Worm (Caenorhabditis elegans) whole organism, L3 larva: ENCODE results near the gene Y105C5B.11.
A peak's percentile ranks its signal among the peaks of the same experiment; 100 is the strongest.

ENCODE experiments used
- R02D3.7 ChIP-seq: fragments of 150-350 bp; optimal IDR thresholded peaks from 2 replicates; lab custom pipeline; 2014; ENCODE audit warnings: missing biosample characterization, missing genetic modification characterization
- ZK546.5 ChIP-seq: sonication (generic microtip); optimal IDR thresholded peaks from 2 replicates; lab custom pipeline; 2017; ENCODE audit warnings: missing biosample characterization, missing genetic modification characterization
- aly-2 ChIP-seq: fragments of 150-350 bp; optimal IDR thresholded peaks from 2 replicates; lab custom pipeline; 2014; ENCODE audit warnings: missing biosample characterization, missing genetic modification characterization
- ceh-16 ChIP-seq: sonication (generic microtip); optimal IDR thresholded peaks from 2 replicates; lab custom pipeline; 2017; ENCODE audit warnings: missing biosample characterization, missing genetic modification characterization
- ceh-28 ChIP-seq: fragments of 150-350 bp; optimal IDR thresholded peaks from 2 replicates; lab custom pipeline; 2014; ENCODE audit warnings: missing biosample characterization, missing genetic modification reagents, missing genetic modification characterization
- ceh-82 ChIP-seq: fragments of 150-350 bp; optimal IDR thresholded peaks from 2 replicates; lab custom pipeline; 2014; ENCODE audit warnings: missing biosample characterization, missing genetic modification characterization
- ceh-9 ChIP-seq: sonication (generic microtip); optimal IDR thresholded peaks from 2 replicates; lab custom pipeline; 2018; ENCODE audit warnings: missing biosample characterization, missing genetic modification characterization
- daf-12 ChIP-seq: fragments of 150-350 bp; optimal IDR thresholded peaks from 2 replicates; lab custom pipeline; 2014; ENCODE audit warnings: missing biosample characterization, missing genetic modification reagents, missing genetic modification characterization
- egl-27 ChIP-seq: sonication (generic microtip); optimal IDR thresholded peaks from 4 replicates; lab custom pipeline; 2017; ENCODE audit warnings: missing biosample characterization, missing genetic modification reagents, missing genetic modification characterization
- elt-2 ChIP-seq: sonication (generic microtip); optimal IDR thresholded peaks from 2 replicates; lab custom pipeline; 2016; ENCODE audit warnings: missing genetic modification reagents, mild to moderate bottlenecking, missing genetic modification characterization, missing compliant biosample characterization
- elt-3 ChIP-seq, 3 experiments: fragments of 150-350 bp in 1 of 3; sonication (generic microtip) in 2 of 3; optimal IDR thresholded peaks; 2 replicates in 2 of 3; 4 replicates in 1 of 3; lab custom pipeline; 2014 to 2017; ENCODE audit warnings: missing biosample characterization in 3 of 3, missing genetic modification characterization in 3 of 3
- eor-1 ChIP-seq, 2 experiments: fragments of 150-350 bp; optimal IDR thresholded peaks; 2 replicates each; lab custom pipeline; 2014 to 2018; ENCODE audit warnings: missing biosample characterization in 2 of 2, missing genetic modification characterization in 2 of 2
- fos-1 ChIP-seq: fragments of 150-350 bp; optimal IDR thresholded peaks from 2 replicates; lab custom pipeline; 2014; ENCODE audit warnings: missing biosample characterization, missing genetic modification characterization
- hmg-11 ChIP-seq: sonication (generic microtip); optimal IDR thresholded peaks from 2 replicates; lab custom pipeline; 2016; ENCODE audit warnings: missing genetic modification characterization, missing compliant biosample characterization
- jun-1 ChIP-seq: fragments of 150-350 bp; optimal IDR thresholded peaks from 2 replicates; lab custom pipeline; 2014; ENCODE audit warnings: missing biosample characterization, missing genetic modification reagents, missing genetic modification characterization
- lin-15B ChIP-seq: fragments of 150-350 bp; optimal IDR thresholded peaks from 2 replicates; lab custom pipeline; 2014; ENCODE audit warnings: missing biosample characterization, missing genetic modification characterization
- lin-39 ChIP-seq: fragments of 150-350 bp; optimal IDR thresholded peaks from 2 replicates; lab custom pipeline; 2018; ENCODE audit warnings: missing biosample characterization, missing genetic modification reagents, missing genetic modification characterization
- lsy-12 ChIP-seq: sonication (generic microtip); optimal IDR thresholded peaks from 2 replicates; lab custom pipeline; 2016; ENCODE audit warnings: mild to moderate bottlenecking, missing genetic modification characterization, missing compliant biosample characterization
- nfya-1 ChIP-seq: sonication (generic microtip); optimal IDR thresholded peaks from 2 replicates; lab custom pipeline; 2017; ENCODE audit warnings: missing genetic modification characterization, mild to moderate bottlenecking, missing compliant biosample characterization, antibody characterized with exemption, moderate library complexity; ENCODE audit not compliant: insufficient read depth
- nhr-12 ChIP-seq: fragments of 150-350 bp; optimal IDR thresholded peaks from 2 replicates; lab custom pipeline; 2014; ENCODE audit warnings: missing biosample characterization, missing genetic modification characterization
- nhr-237 ChIP-seq: fragments of 150-350 bp; optimal IDR thresholded peaks from 2 replicates; lab custom pipeline; 2014; ENCODE audit warnings: missing biosample characterization, missing genetic modification characterization
- nhr-25 ChIP-seq: sonication (generic microtip); optimal IDR thresholded peaks from 2 replicates; lab custom pipeline; 2017; ENCODE audit warnings: missing biosample characterization, missing genetic modification characterization
- nhr-28 ChIP-seq: fragments of 150-350 bp; optimal IDR thresholded peaks from 2 replicates; lab custom pipeline; 2014; ENCODE audit warnings: missing biosample characterization, missing genetic modification characterization
- nhr-43 ChIP-seq: sonication (generic microtip); optimal IDR thresholded peaks from 2 replicates; lab custom pipeline; 2016; ENCODE audit warnings: mild to moderate bottlenecking, missing genetic modification characterization, missing compliant biosample characterization; ENCODE audit not compliant: poor library complexity, severe bottlenecking
- nhr-67 ChIP-seq: fragments of 150-350 bp; optimal IDR thresholded peaks from 2 replicates; lab custom pipeline; 2014; ENCODE audit warnings: missing biosample characterization, missing genetic modification characterization
- nhr-76 ChIP-seq: fragments of 150-350 bp; sonication (generic microtip); optimal IDR thresholded peaks from 5 replicates; lab custom pipeline; 2014; ENCODE audit warnings: missing biosample characterization, missing genetic modification characterization
- nhr-77 ChIP-seq: fragments of 150-350 bp; optimal IDR thresholded peaks from 2 replicates; lab custom pipeline; 2014; ENCODE audit warnings: missing biosample characterization, missing genetic modification characterization
- pha-4 ChIP-seq: fragments of 150-350 bp; optimal IDR thresholded peaks from 2 replicates; lab custom pipeline; 2014; ENCODE audit warnings: missing biosample characterization, missing genetic modification reagents, missing genetic modification characterization
- pqm-1 ChIP-seq: fragments of 150-350 bp; optimal IDR thresholded peaks from 2 replicates; lab custom pipeline; 2017; ENCODE audit warnings: missing biosample characterization, missing genetic modification characterization, inconsistent platforms
- skn-1 ChIP-seq: fragments of 150-350 bp; optimal IDR thresholded peaks from 2 replicates; lab custom pipeline; 2014; ENCODE audit warnings: missing biosample characterization, missing genetic modification characterization
- snpc-4 ChIP-seq: fragments of 150-350 bp; optimal IDR thresholded peaks from 2 replicates; lab custom pipeline; 2014; ENCODE audit warnings: missing biosample characterization, missing genetic modification characterization
- unc-62 ChIP-seq: fragments of 150-350 bp; sonication (generic microtip); optimal IDR thresholded peaks from 4 replicates; lab custom pipeline; 2014; ENCODE audit warnings: missing biosample characterization, missing genetic modification reagents, missing genetic modification characterization
- zag-1 ChIP-seq: fragments of 150-350 bp; optimal IDR thresholded peaks from 2 replicates; lab custom pipeline; 2014; ENCODE audit warnings: missing biosample characterization, missing genetic modification characterization

Y105C5B.11 gene

ce11 chrIV:15941403-15941802 is at the start of gene Y105C5B.11:
Y105C5B.11 (minus strand) TSS chrIV:15941503.
- TF ChIP-seq fos-1 (tag; lab: Kevin White, UChicago) (no peak), aly-2 (tag; lab: Kevin White, UChicago) (no peak), zag-1 (tag; lab: Kevin White, UChicago) (no peak), ceh-82 (tag; lab: Kevin White, UChicago) (no peak), egl-27 (tag; lab: Kevin White, UChicago) (no peak), ceh-9 (tag; lab: Kevin White, UChicago) (no peak), nhr-237 (tag; lab: Kevin White, UChicago) (no peak), nfya-1 (tag; lab: Kevin White, UChicago) (no peak), hmg-11 (tag; lab: Kevin White, UChicago) (no peak), R02D3.7 (tag; lab: Kevin White, UChicago) (no peak), eor-1 (tag; optimal IDR thresholded peaks at IDR 0.05; lab: Kevin White, UChicago) (no peak), nhr-67 (tag; lab: Kevin White, UChicago) (no peak), ZK546.5 (tag; lab: Kevin White, UChicago) (no peak), ceh-28 (no peak), nhr-77 (tag; lab: Kevin White, UChicago) (no peak)
- TF ChIP-seq, all 47 proteins: peak for 0

- TF ChIP-seq snpc-4 (tag; lab: Kevin White, UChicago): peak; percentile 35
- no peak for TF ChIP-seq ceh-16 (tag; lab: Kevin White, UChicago)
- peak; percentile 46 for TF ChIP-seq elt-2
- peak; percentile 74 for TF ChIP-seq pha-4 (tag; lab: Kevin White, UChicago)
- TF ChIP-seq lin-15B (tag; lab: Kevin White, UChicago): peak; percentile 1
- no peak for TF ChIP-seq elt-3 (tag; optimal IDR thresholded peaks at IDR 0.05; lab: Kevin White, UChicago)
- peak; percentile 86 for TF ChIP-seq hmg-11 (tag; lab: Kevin White, UChicago)
- TF ChIP-seq nhr-28 (tag; lab: Kevin White, UChicago): no peak
- TF ChIP-seq pqm-1 (tag; lab: Kevin White, UChicago): peak; percentile 15
- TF ChIP-seq ceh-28: peak; percentile 52
- TF ChIP-seq lin-39 (tag; lab: Kevin White, UChicago): peak; percentile 46
- peak; percentile 62 for TF ChIP-seq nfya-1 (tag; lab: Kevin White, UChicago)
These were observed 42.8 kb upstream of the Y105C5B.11 start, which contains the start of gene Y105C5B.19 for ce11 chrIV:15983920-15984631. Y105C5B.19 (minus strand) TSS chrIV:15983970.

ce11 chrIV:15964307-15964706 is 23.0 kb upstream of the Y105C5B.11 start, which contains the start of gene Y105C5B.18:
Y105C5B.18 (plus strand) TSS chrIV:15964607.
- TF ChIP-seq nhr-28 (tag; lab: Kevin White, UChicago) (no peak), nhr-77 (tag; lab: Kevin White, UChicago) (no peak), skn-1 (tag; lab: Kevin White, UChicago) (no peak), nhr-76 (tag; lab: Kevin White, UChicago) (no peak), nhr-67 (tag; lab: Kevin White, UChicago) (no peak), lsy-12 (tag; lab: Kevin White, UChicago) (no peak)
- TF ChIP-seq, all 47 proteins: peak for 0

- TF ChIP-seq nhr-12 (tag; lab: Kevin White, UChicago): no peak
- TF ChIP-seq nhr-25 (tag; lab: Kevin White, UChicago): no peak
- TF ChIP-seq nhr-43 (tag; lab: Kevin White, UChicago): no peak
- no peak for TF ChIP-seq nhr-67 (tag; lab: Kevin White, UChicago)
- no peak for TF ChIP-seq nhr-237 (tag; lab: Kevin White, UChicago)
- no peak for TF ChIP-seq nhr-76 (tag; lab: Kevin White, UChicago)
- no peak for TF ChIP-seq unc-62 (GFP tag; lab: Kevin White, UChicago)
- no peak for TF ChIP-seq jun-1 (tag; lab: Kevin White, UChicago)
- TF ChIP-seq skn-1 (tag; lab: Kevin White, UChicago): no peak
- no peak for TF ChIP-seq aly-2 (tag; lab: Kevin White, UChicago)
- TF ChIP-seq elt-2: no peak
- TF ChIP-seq hmg-11 (tag; lab: Kevin White, UChicago): no peak
- TF ChIP-seq lin-39 (tag; lab: Kevin White, UChicago): no peak
- TF ChIP-seq daf-12 (tag; lab: Kevin White, UChicago): no peak
- no peak for TF ChIP-seq nhr-28 (tag; lab: Kevin White, UChicago)
- TF ChIP-seq eor-1 (tag; optimal IDR thresholded peaks at IDR 0.05; lab: Kevin White, UChicago): no peak
- TF ChIP-seq elt-3 (tag; optimal IDR thresholded peaks at IDR 0.05; lab: Kevin White, UChicago): no peak
- TF ChIP-seq R02D3.7 (tag; lab: Kevin White, UChicago): no peak
- TF ChIP-seq, all 47 proteins: peak for 0
These were observed 21.5 kb upstream of the Y105C5B.11 start, which contains the start of gene Y105C5B.17 for ce11 chrIV:15962801-15963200. Y105C5B.17 (plus strand) TSS chrIV:15963101.
